Fruit fly (Drosophila melanogaster) whole organism, pupa: Measurements from ENCODE around the gene CG5466.

ENCODE experiments used
- CG8301 ChIP-seq: fragments of 200-800 bp; sonication (Bioruptor generic); optimal IDR thresholded peaks from 2 replicates; lab custom pipeline; 2018; ENCODE audit warnings: missing biosample characterization, mild to moderate bottlenecking, missing genetic modification characterization
- Snoo ChIP-seq: fragments of 200-800 bp; sonication (Bioruptor generic); optimal IDR thresholded peaks from 3 replicates; lab custom pipeline; 2017; ENCODE audit warnings: missing biosample characterization, mild to moderate bottlenecking, missing genetic modification characterization, inconsistent platforms

DNA sequence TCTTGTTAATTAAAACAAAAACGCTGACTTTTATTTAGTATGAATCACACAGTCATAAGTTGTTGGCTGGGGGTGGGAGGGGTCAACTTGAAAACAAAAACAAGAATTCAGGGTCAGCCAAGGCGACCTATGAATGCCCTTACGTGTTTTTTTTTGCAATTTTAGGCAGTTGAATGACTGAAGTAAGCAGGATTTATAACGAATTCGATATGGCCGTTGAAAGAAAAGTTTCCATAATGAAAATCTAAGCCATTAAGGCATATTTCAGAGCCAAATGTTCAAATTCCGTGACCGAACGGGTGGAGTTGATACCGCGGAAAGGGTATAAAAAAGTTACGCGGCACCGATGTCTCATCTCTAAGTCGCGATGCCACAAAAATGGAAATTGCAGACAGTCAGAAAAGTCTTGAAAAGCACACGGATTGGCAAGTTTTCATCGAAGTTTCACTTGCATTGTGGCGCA is 16.3 kb downstream of the CG5466 start:
- TF ChIP-seq CG8301 (no peak), Snoo (peak; percentile 49)
